Fruit fly (Drosophila melanogaster) whole organism, embryonic: ENCODE measurements around the gene mahe.

Experiments
- Antp ChIP-seq: fragments of 200-800 bp; sonication (Bioruptor generic); optimal IDR thresholded peaks from 3 replicates; lab custom pipeline; 2016; ENCODE audit warnings: missing biosample characterization, missing genetic modification characterization
- Bdp1 ChIP-seq: fragments of 200-800 bp; sonication (Bioruptor generic); optimal IDR thresholded peaks from 3 replicates; lab custom pipeline; 2016; ENCODE audit warnings: missing biosample characterization, missing genetic modification characterization
- CG10321 ChIP-seq: fragments of 200-800 bp; sonication (Bioruptor generic); IDR thresholded peaks from 2 replicates; pipeline ENCODE4 v1.3.6; 2022; ENCODE audit warnings: missing biosample characterization, missing genetic modification characterization
- CG10565 ChIP-seq: fragments of 200-800 bp; sonication (Bioruptor generic); optimal IDR thresholded peaks from 3 replicates; lab custom pipeline; 2016; ENCODE audit warnings: missing biosample characterization, mild to moderate bottlenecking, missing genetic modification characterization
- CG10959 ChIP-seq: fragments of 200-800 bp; sonication (Bioruptor generic); IDR thresholded peaks from 2 replicates; pipeline ENCODE4 v1.3.6; 2022; ENCODE audit warnings: missing biosample characterization, missing genetic modification characterization
- CG11504 ChIP-seq: fragments of 200-800 bp; sonication (Bioruptor generic); optimal IDR thresholded peaks from 3 replicates; lab custom pipeline; 2019; ENCODE audit warnings: missing biosample characterization, mild to moderate bottlenecking, missing genetic modification characterization, moderate library complexity
- CG13894 ChIP-seq: fragments of 200-800 bp; sonication (Bioruptor generic); optimal IDR thresholded peaks from 3 replicates; lab custom pipeline; 2018; ENCODE audit warnings: missing biosample characterization, mild to moderate bottlenecking, missing genetic modification characterization, moderate library complexity
- CG1529 ChIP-seq: fragments of 200-800 bp; sonication (Bioruptor generic); optimal IDR thresholded peaks from 3 replicates; lab custom pipeline; 2018; ENCODE audit warnings: missing biosample characterization, missing genetic modification characterization
- CG15696 ChIP-seq: fragments of 200-800 bp; sonication (Bioruptor generic); optimal IDR thresholded peaks from 2 replicates; lab custom pipeline; 2019; ENCODE audit warnings: missing biosample characterization, mild to moderate bottlenecking, missing genetic modification characterization, moderate library complexity
- CG17612 ChIP-seq: fragments of 200-800 bp; sonication (Bioruptor generic); IDR thresholded peaks from 2 replicates; pipeline ENCODE4 v1.3.6; 2022; ENCODE audit warnings: missing biosample characterization, missing genetic modification characterization
- CG1792 ChIP-seq: fragments of 200-800 bp; sonication (Bioruptor generic); optimal IDR thresholded peaks from 2 replicates; lab custom pipeline; 2016; ENCODE audit warnings: missing biosample characterization, missing genetic modification characterization
- CG18011 ChIP-seq: fragments of 200-800 bp; sonication (Bioruptor generic); optimal IDR thresholded peaks from 2 replicates; lab custom pipeline; 2017; ENCODE audit warnings: missing biosample characterization, missing genetic modification characterization, mild to moderate bottlenecking, moderate library complexity, missing genotype
- CG30020 ChIP-seq: fragments of 200-800 bp; optimal IDR thresholded peaks from 2 replicates; lab custom pipeline; 2019; ENCODE audit warnings: missing biosample characterization, mild to moderate bottlenecking, missing genetic modification characterization, moderate library complexity
- CG31224 ChIP-seq: fragments of 200-800 bp; sonication (Bioruptor generic); IDR thresholded peaks from 2 replicates; pipeline ENCODE4 v1.3.6; 2022; ENCODE audit warnings: missing biosample characterization, missing genetic modification characterization
- CG34224 ChIP-seq: fragments of 200-800 bp; sonication (Bioruptor generic); IDR thresholded peaks from 3 replicates; pipeline ENCODE4 v1.3.6; 2022; ENCODE audit warnings: missing biosample characterization, missing genetic modification characterization; ENCODE audit not compliant: partially characterized antibody
- CG34422 ChIP-seq: fragments of 200-800 bp; sonication (Bioruptor generic); IDR thresholded peaks from 3 replicates; pipeline ENCODE4 v1.3.6; 2022; ENCODE audit warnings: missing biosample characterization, missing genetic modification characterization
- CG3838 ChIP-seq: fragments of 200-800 bp; sonication (Bioruptor generic); optimal IDR thresholded peaks from 3 replicates; lab custom pipeline; 2016; ENCODE audit warnings: missing biosample characterization, missing genetic modification characterization
- CG3995 ChIP-seq: fragments of 200-800 bp; sonication (Bioruptor generic); optimal IDR thresholded peaks from 3 replicates; lab custom pipeline; 2016; ENCODE audit warnings: missing biosample characterization, missing genetic modification characterization
- CG4360 ChIP-seq: fragments of 200-800 bp; sonication (Bioruptor generic); IDR thresholded peaks from 2 replicates; pipeline ENCODE4 v1.3.6; 2022; ENCODE audit warnings: missing biosample characterization, missing genetic modification characterization
- CG9437 ChIP-seq: fragments of 200-800 bp; sonication (Bioruptor generic); optimal IDR thresholded peaks from 2 replicates; lab custom pipeline; 2018; ENCODE audit warnings: missing biosample characterization, mild to moderate bottlenecking, missing genetic modification characterization
- D19B ChIP-seq: fragments of 200-800 bp; sonication (Bioruptor generic); optimal IDR thresholded peaks from 2 replicates; lab custom pipeline; 2017; ENCODE audit warnings: missing biosample characterization, mild to moderate bottlenecking, missing genetic modification characterization
- Doc2 ChIP-seq: fragments of 200-800 bp; sonication (Bioruptor generic); IDR thresholded peaks from 2 replicates; pipeline ENCODE4 v1.3.6; 2022; ENCODE audit warnings: missing biosample characterization, missing genetic modification characterization
- Eip74EF ChIP-seq, 2 experiments: fragments of 200-800 bp in 1 of 2; fragments of >200 bp in 1 of 2; sonication (Bioruptor generic) in 1 of 2; optimal IDR thresholded peaks; 2 replicates each; lab custom pipeline; 2017 to 2019; ENCODE audit warnings: missing biosample characterization in 2 of 2, missing genetic modification characterization in 2 of 2, mild to moderate bottlenecking in 1 of 2, moderate library complexity in 1 of 2
- Elba2 ChIP-seq: fragments of 200-800 bp; sonication (Bioruptor generic); optimal IDR thresholded peaks from 3 replicates; lab custom pipeline; 2016; ENCODE audit warnings: missing biosample characterization, missing genetic modification characterization
- Hr3 ChIP-seq: fragments of 200-800 bp; sonication (Bioruptor generic); optimal IDR thresholded peaks from 3 replicates; lab custom pipeline; 2016; ENCODE audit warnings: missing biosample characterization, missing genetic modification characterization
- Hsf ChIP-seq: fragments of 200-800 bp; sonication (Bioruptor generic); optimal IDR thresholded peaks from 3 replicates; lab custom pipeline; 2016; ENCODE audit warnings: missing biosample characterization, missing genetic modification characterization
- Mrtf ChIP-seq: fragments of 200-800 bp; sonication (Bioruptor generic); IDR thresholded peaks from 3 replicates; pipeline ENCODE4 v1.3.6; 2022; ENCODE audit warnings: missing biosample characterization, missing genetic modification characterization
- NFAT ChIP-seq: fragments of 200-800 bp; sonication (Bioruptor generic); IDR thresholded peaks from 2 replicates; pipeline ENCODE4 v1.3.6; 2022; ENCODE audit warnings: missing biosample characterization, missing genetic modification characterization
- NK7.1 ChIP-seq: fragments of 200-800 bp; sonication (Bioruptor generic); optimal IDR thresholded peaks from 3 replicates; lab custom pipeline; 2016; ENCODE audit warnings: missing biosample characterization, missing genetic modification characterization
- Sry-δ ChIP-seq: fragments of 200-800 bp; sonication (Bioruptor generic); optimal IDR thresholded peaks from 2 replicates; lab custom pipeline; 2016; ENCODE audit warnings: missing biosample characterization, missing genetic modification characterization
- Taf1 ChIP-seq: fragments of 200-800 bp; sonication (Bioruptor generic); IDR thresholded peaks from 2 replicates; pipeline ENCODE4 v1.3.6; 2022; ENCODE audit warnings: missing biosample characterization, missing genetic modification characterization
- cas ChIP-seq: fragments of 200-800 bp; sonication (Bioruptor generic); IDR thresholded peaks from 2 replicates; pipeline ENCODE4 v1.3.6; 2022; ENCODE audit warnings: missing biosample characterization, missing genetic modification characterization
- disco-r ChIP-seq: fragments of 200-800 bp; sonication (Bioruptor generic); optimal IDR thresholded peaks from 2 replicates; lab custom pipeline; 2016; ENCODE audit warnings: missing biosample characterization, missing genetic modification characterization
- eve ChIP-seq, 2 experiments: fragments of >200 bp; optimal IDR thresholded peaks; 2 replicates each; lab custom pipeline; 2017; ENCODE audit warnings: missing biosample characterization in 2 of 2, missing genetic modification characterization in 2 of 2
- hb ChIP-seq: fragments of 200-800 bp; sonication (Bioruptor generic); IDR thresholded peaks from 3 replicates; pipeline ENCODE4 v1.3.6; 2022; ENCODE audit warnings: missing biosample characterization, missing genetic modification characterization; ENCODE audit not compliant: partially characterized antibody
- insv ChIP-seq, 2 experiments: fragments of 200-800 bp; sonication (Bioruptor generic); optimal IDR thresholded peaks; 3 replicates each; lab custom pipeline; 2016 to 2018; ENCODE audit warnings: missing biosample characterization in 2 of 2, missing genetic modification characterization in 2 of 2
- jing ChIP-seq: fragments of 200-800 bp; sonication (Bioruptor generic); optimal IDR thresholded peaks from 2 replicates; lab custom pipeline; 2018; ENCODE audit warnings: missing biosample characterization, mild to moderate bottlenecking, missing genetic modification characterization
- knrl ChIP-seq: fragments of 200-800 bp; sonication (Bioruptor generic); IDR thresholded peaks from 3 replicates; pipeline ENCODE4 v1.3.6; 2022; ENCODE audit warnings: missing biosample characterization, missing genetic modification characterization; ENCODE audit not compliant: partially characterized antibody
- luna ChIP-seq: fragments of 200-800 bp; sonication (Bioruptor generic); optimal IDR thresholded peaks from 2 replicates; lab custom pipeline; 2016; ENCODE audit warnings: missing biosample characterization, missing genetic modification characterization
- mam ChIP-seq: fragments of 200-800 bp; sonication (Bioruptor generic); optimal IDR thresholded peaks from 3 replicates; lab custom pipeline; 2016; ENCODE audit warnings: missing biosample characterization, missing genetic modification characterization
- nerfin-1 ChIP-seq: fragments of 200-800 bp; sonication (Bioruptor generic); optimal IDR thresholded peaks from 3 replicates; lab custom pipeline; 2019; ENCODE audit warnings: missing biosample characterization, mild to moderate bottlenecking, missing genetic modification characterization, moderate library complexity
- prd ChIP-seq, 3 experiments: fragments of >200 bp in 2 of 3; fragments of 200-800 bp in 1 of 3; sonication (Bioruptor generic) in 1 of 3; optimal IDR thresholded peaks in 2 of 3; IDR thresholded peaks in 1 of 3; 2 replicates in 2 of 3; 3 replicates in 1 of 3; pipeline versions ENCODE4 v1.3.6 to Lab custom; 2017 to 2022; ENCODE audit warnings: missing biosample characterization in 1 of 3, missing genetic modification characterization in 1 of 3
- pum ChIP-seq: fragments of 200-800 bp; sonication (Bioruptor generic); optimal IDR thresholded peaks from 2 replicates; lab custom pipeline; 2016; ENCODE audit warnings: missing biosample characterization, missing genetic modification characterization
- row ChIP-seq: fragments of 200-800 bp; sonication (Bioruptor generic); IDR thresholded peaks from 3 replicates; pipeline ENCODE4 v1.3.6; 2022; ENCODE audit warnings: missing biosample characterization, missing genetic modification characterization
- scrt ChIP-seq: fragments of 200-800 bp; sonication (Bioruptor generic); optimal IDR thresholded peaks from 2 replicates; lab custom pipeline; 2018; ENCODE audit warnings: missing biosample characterization, mild to moderate bottlenecking, missing genetic modification characterization, moderate library complexity
- slou ChIP-seq: fragments of 200-800 bp; sonication (Bioruptor generic); optimal IDR thresholded peaks from 3 replicates; lab custom pipeline; 2016; ENCODE audit warnings: missing biosample characterization, missing genetic modification characterization
- slp2 ChIP-seq: fragments of 200-800 bp; sonication (Bioruptor generic); optimal IDR thresholded peaks from 2 replicates; lab custom pipeline; 2016; ENCODE audit warnings: missing biosample characterization, missing genetic modification characterization
- ssp ChIP-seq: fragments of 200-800 bp; sonication (Bioruptor generic); IDR thresholded peaks from 2 replicates; pipeline ENCODE4 v1.3.6; 2022; ENCODE audit warnings: missing biosample characterization, missing genetic modification characterization
- wor ChIP-seq: fragments of 200-800 bp; sonication (Bioruptor generic); IDR thresholded peaks from 2 replicates; pipeline ENCODE4 v1.3.6; 2022; ENCODE audit warnings: missing biosample characterization, missing genetic modification characterization

mahe gene

DNA sequence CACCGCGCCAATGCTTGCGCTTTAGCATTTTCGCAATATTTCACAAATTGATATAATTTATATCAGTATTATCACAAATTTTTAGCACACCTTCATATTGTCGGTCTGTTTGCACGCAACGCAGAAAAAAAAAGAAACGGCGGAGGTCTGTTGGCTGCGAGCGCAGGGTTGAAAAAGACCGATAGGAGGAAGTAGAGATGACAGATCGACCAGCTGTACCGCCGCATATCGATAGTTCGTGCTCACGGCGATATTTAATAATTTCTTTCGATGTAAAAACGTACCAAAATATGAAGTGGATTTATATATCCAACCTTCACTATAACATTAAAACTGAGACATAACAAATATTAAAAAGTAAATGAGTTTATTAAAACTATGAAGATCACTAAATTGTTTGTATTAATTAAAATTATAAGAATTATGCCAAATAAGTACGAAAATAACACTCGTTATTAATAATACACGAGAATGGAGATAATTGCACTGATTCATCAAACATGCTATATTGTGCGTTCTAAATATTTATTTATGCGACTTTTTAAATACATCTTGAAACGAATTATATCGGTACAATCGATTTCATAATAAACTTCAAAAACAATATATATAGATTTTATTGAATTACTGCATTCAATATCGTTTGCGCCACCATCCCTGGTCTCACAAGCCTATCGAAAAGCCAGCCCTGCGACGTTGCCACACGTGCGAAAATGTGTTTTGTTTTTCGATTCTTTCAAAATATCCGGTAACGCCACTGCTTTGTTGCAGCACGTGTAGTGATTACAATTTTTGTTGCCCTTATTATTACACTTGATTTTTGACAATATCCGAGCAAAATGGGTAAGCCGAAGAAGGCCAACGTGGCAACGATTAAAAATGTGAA, 29.8 kb downstream of the mahe start, which contains the start of the genes RpS6 and bys (continued):
- TF ChIP-seq Mrtf (GFP tag; lab: Robert Waterston, UW) (no peak; the same call in 2 of the 3 replicates), eve (GFP tag; optimal IDR thresholded peaks at IDR 0.05; lab: Kevin White, UChicago) (no peak), CG10565 (no peak), mam (GFP tag; lab: Kevin White, UChicago) (peak; percentile 31), Taf1 (GFP tag; lab: Robert Waterston, UW) (no peak; the same call in 1 of the 2 replicates), CG13894 (peak; percentile 26), Antp (GFP tag; lab: Kevin White, UChicago) (peak; percentile 35), CG1792 (GFP tag; lab: Kevin White, UChicago) (no peak), prd (optimal IDR thresholded peaks at IDR 0.05; lab: Kevin White, UChicago) (no peak), prd (GFP tag; IDR thresholded peaks at IDR 0.05; lab: Robert Waterston, UW) (peak; percentile 41; the same call in 1 of the 3 replicates), jing (GFP tag; lab: Kevin White, UChicago) (no peak), luna (GFP tag; lab: Kevin White, UChicago) (no peak), Hsf (peak; percentile 33), D19B (no peak), CG30020 (tag; lab: Kevin White, UChicago) (peak; percentile 30), CG31224 (GFP tag; lab: Robert Waterston, UW) (0 out of 2 replicates have a peak, but pooled peaks have one; percentile 32), disco-r (peak; percentile 7), CG3838 (no peak), nerfin-1 (tag; lab: Kevin White, UChicago) (peak; percentile 22), row (GFP tag; lab: Robert Waterston, UW) (peak; percentile 81), CG15696 (tag; lab: Kevin White, UChicago) (peak; percentile 3), CG4360 (GFP tag; lab: Robert Waterston, UW) (no peak), knrl (peak; percentile 83), Sry-δ (GFP tag; lab: Kevin White, UChicago) (peak; percentile 78), CG3995 (peak; percentile 22), CG10959 (GFP tag; lab: Robert Waterston, UW) (no peak), wor (no peak), pum (GFP tag; lab: Kevin White, UChicago) (peak; percentile 1), CG1529 (no peak), cas (GFP tag; lab: Robert Waterston, UW) (no peak), insv (GFP tag; optimal IDR thresholded peaks at IDR 0.05; lab: Kevin White, UChicago) (no peak), CG34224 (GFP tag; lab: Robert Waterston, UW) (peak; percentile 70), NK7.1 (GFP tag; lab: Kevin White, UChicago) (no peak), Elba2 (GFP tag; lab: Kevin White, UChicago) (no peak), CG34422 (GFP tag; lab: Robert Waterston, UW) (peak; percentile 51), hb (peak; percentile 78), NFAT (peak; percentile 81), CG9437 (peak; percentile 63), CG18011 (GFP tag; lab: Kevin White, UChicago) (no peak), Doc2 (no peak), CG10321 (GFP tag; lab: Robert Waterston, UW) (no peak), slou (GFP tag; lab: Kevin White, UChicago) (peak; percentile 41), CG11504 (tag; lab: Kevin White, UChicago) (peak; percentile 46), Bdp1 (GFP tag; lab: Kevin White, UChicago) (no peak), CG17612 (GFP tag; lab: Robert Waterston, UW) (no peak), slp2 (GFP tag; lab: Kevin White, UChicago) (peak; percentile 7), Hr3 (GFP tag; lab: Kevin White, UChicago) (peak; percentile 36), Eip74EF (GFP tag; optimal IDR thresholded peaks at IDR 0.05; lab: Kevin White, UChicago) (peak in 1 of 2 experiments; percentile 34), ssp (GFP tag; lab: Robert Waterston, UW) (0 out of 2 replicates have a peak, but pooled peaks have one; percentile 19), scrt (peak; percentile 61)
